Fruit fly (Drosophila melanogaster) whole organism, prepupa: ENCODE results near the gene UbcE2H.

Experiments used
- CG10631 ChIP-seq: fragments of 200-800 bp; sonication (Bioruptor generic); optimal IDR thresholded peaks from 2 replicates; lab custom pipeline; 2016; ENCODE audit warnings: missing biosample characterization, missing genetic modification characterization
- CG10669 ChIP-seq: fragments of 200-800 bp; sonication (Bioruptor generic); optimal IDR thresholded peaks from 3 replicates; lab custom pipeline; 2018; ENCODE audit warnings: missing biosample characterization, mild to moderate bottlenecking, missing genetic modification characterization, moderate library complexity
- CG11294 ChIP-seq: fragments of 200-800 bp; sonication (Bioruptor generic); IDR thresholded peaks from 2 replicates; pipeline ENCODE4 v1.3.6; 2022; ENCODE audit warnings: missing biosample characterization, missing genetic modification characterization
- CG11762 ChIP-seq: fragments of 200-800 bp; sonication (Bioruptor generic); optimal IDR thresholded peaks from 3 replicates; lab custom pipeline; 2016; ENCODE audit warnings: missing biosample characterization, missing genetic modification characterization; ENCODE audit not compliant: insufficient read depth
- CG11902 ChIP-seq: fragments of 200-800 bp; sonication (Bioruptor generic); optimal IDR thresholded peaks from 3 replicates; lab custom pipeline; 2016; ENCODE audit warnings: missing biosample characterization, missing genetic modification characterization
- CG15336 ChIP-seq: fragments of 200-800 bp; sonication (Bioruptor generic); IDR thresholded peaks from 2 replicates; pipeline ENCODE4 v1.3.6; 2022; ENCODE audit warnings: missing biosample characterization, missing genetic modification characterization
- CG1621 ChIP-seq: fragments of 200-800 bp; sonication (Bioruptor generic); optimal IDR thresholded peaks from 3 replicates; lab custom pipeline; 2018; ENCODE audit warnings: missing biosample characterization, mild to moderate bottlenecking, missing genetic modification characterization
- CG16779 ChIP-seq: fragments of 200-800 bp; sonication (Bioruptor generic); optimal IDR thresholded peaks from 3 replicates; lab custom pipeline; 2017; ENCODE audit warnings: missing biosample characterization, mild to moderate bottlenecking, missing genetic modification characterization
- CG3032 ChIP-seq: fragments of 200-800 bp; optimal IDR thresholded peaks from 2 replicates; lab custom pipeline; 2019; ENCODE audit warnings: missing biosample characterization, mild to moderate bottlenecking, missing genetic modification characterization, moderate library complexity
- CG31627 ChIP-seq: fragments of 200-800 bp; sonication (Bioruptor generic); optimal IDR thresholded peaks from 3 replicates; lab custom pipeline; 2016; ENCODE audit warnings: missing biosample characterization, missing genetic modification characterization
- CG32006 ChIP-seq: fragments of 200-800 bp; sonication (Bioruptor generic); optimal IDR thresholded peaks from 3 replicates; lab custom pipeline; 2017; ENCODE audit warnings: missing biosample characterization, mild to moderate bottlenecking, missing genetic modification characterization
- CG3919 ChIP-seq: fragments of 200-800 bp; sonication (Bioruptor generic); optimal IDR thresholded peaks from 3 replicates; lab custom pipeline; 2016; ENCODE audit warnings: missing biosample characterization, missing genetic modification characterization
- CG4318 ChIP-seq: fragments of 200-800 bp; sonication (Bioruptor generic); optimal IDR thresholded peaks from 3 replicates; lab custom pipeline; 2017; ENCODE audit warnings: missing biosample characterization, mild to moderate bottlenecking, missing genetic modification characterization
- CG6163 ChIP-seq: fragments of 200-800 bp; sonication (Bioruptor generic); IDR thresholded peaks from 3 replicates; pipeline ENCODE4 v1.3.6; 2022; ENCODE audit warnings: missing biosample characterization, missing genetic modification characterization
- CG6276 ChIP-seq: fragments of 200-800 bp; sonication (Bioruptor generic); optimal IDR thresholded peaks from 2 replicates; lab custom pipeline; 2017; ENCODE audit warnings: missing biosample characterization, mild to moderate bottlenecking, missing genetic modification characterization
- CG6808 ChIP-seq: fragments of 200-800 bp; sonication (Bioruptor generic); optimal IDR thresholded peaks from 3 replicates; lab custom pipeline; 2017; ENCODE audit warnings: missing biosample characterization, missing genetic modification characterization, mild to moderate bottlenecking, moderate library complexity, missing genetic modification reagents
- CG6854 ChIP-seq: fragments of 200-800 bp; sonication (Bioruptor generic); optimal IDR thresholded peaks from 2 replicates; lab custom pipeline; 2017; ENCODE audit warnings: missing biosample characterization, mild to moderate bottlenecking, missing genetic modification characterization
- CG7368 ChIP-seq: fragments of 200-800 bp; sonication (Bioruptor generic); optimal IDR thresholded peaks from 3 replicates; lab custom pipeline; 2016; ENCODE audit warnings: missing biosample characterization, missing genetic modification characterization
- CG8119 ChIP-seq: fragments of 200-800 bp; sonication (Bioruptor generic); IDR thresholded peaks from 3 replicates; pipeline ENCODE4 v1.3.6; 2022; ENCODE audit warnings: missing biosample characterization, missing genetic modification characterization
- CG8632 ChIP-seq: fragments of 200-800 bp; sonication (Bioruptor generic); optimal IDR thresholded peaks from 3 replicates; lab custom pipeline; 2016; ENCODE audit warnings: missing biosample characterization, missing genetic modification characterization
- CG9139 ChIP-seq: fragments of 200-800 bp; sonication (Bioruptor generic); optimal IDR thresholded peaks from 3 replicates; lab custom pipeline; 2017; ENCODE audit warnings: missing biosample characterization, mild to moderate bottlenecking, missing genetic modification characterization
- Eip78C ChIP-seq: fragments of 200-800 bp; sonication (Bioruptor generic); peaks from one replicate; lab custom pipeline; 2016; ENCODE audit warnings: missing biosample characterization, missing genetic modification characterization
- Ets21C ChIP-seq: fragments of 200-800 bp; sonication (Bioruptor generic); optimal IDR thresholded peaks from 3 replicates; lab custom pipeline; 2016; ENCODE audit warnings: missing biosample characterization, missing genetic modification characterization
- Ets96B ChIP-seq: fragments of 200-800 bp; optimal IDR thresholded peaks from 2 replicates; lab custom pipeline; 2019; ENCODE audit warnings: missing biosample characterization, mild to moderate bottlenecking, missing genetic modification characterization, moderate library complexity
- Gug ChIP-seq: fragments of 200-800 bp; sonication (Bioruptor generic); IDR thresholded peaks from 2 replicates; pipeline ENCODE4 v1.3.6; 2022; ENCODE audit warnings: missing biosample characterization, missing genetic modification characterization
- Hr38 ChIP-seq: sonication (Bioruptor generic); optimal IDR thresholded peaks from 2 replicates; lab custom pipeline; 2016; ENCODE audit warnings: missing biosample characterization, missing genetic modification characterization
- Hr39 ChIP-seq: fragments of 200-800 bp; sonication (Bioruptor generic); optimal IDR thresholded peaks from 2 replicates; lab custom pipeline; 2016; ENCODE audit warnings: missing biosample characterization, missing genetic modification characterization
- Smox ChIP-seq: fragments of 200-800 bp; sonication (Bioruptor generic); optimal IDR thresholded peaks from 3 replicates; lab custom pipeline; 2016; ENCODE audit warnings: missing biosample characterization, missing genetic modification characterization
- Sox102F ChIP-seq: fragments of 200-800 bp; sonication (Bioruptor generic); optimal IDR thresholded peaks from 2 replicates; lab custom pipeline; 2016; ENCODE audit warnings: missing biosample characterization, mild to moderate bottlenecking, missing genetic modification characterization
- Sox14 ChIP-seq: fragments of 200-800 bp; sonication (Bioruptor generic); optimal IDR thresholded peaks from 3 replicates; lab custom pipeline; 2016; ENCODE audit warnings: missing biosample characterization, missing genetic modification characterization
- Sox15 ChIP-seq: fragments of 200-800 bp; sonication (Bioruptor generic); optimal IDR thresholded peaks from 3 replicates; lab custom pipeline; 2016; ENCODE audit warnings: missing biosample characterization, missing genetic modification characterization
- achi ChIP-seq: fragments of 200-800 bp; sonication (Bioruptor generic); optimal IDR thresholded peaks from 3 replicates; lab custom pipeline; 2016; ENCODE audit warnings: missing biosample characterization, missing genetic modification characterization
- acj6 ChIP-seq: fragments of 200-800 bp; sonication (Bioruptor generic); optimal IDR thresholded peaks from 3 replicates; lab custom pipeline; 2016; ENCODE audit warnings: missing biosample characterization, missing genetic modification characterization
- cyc ChIP-seq: fragments of 200-800 bp; sonication (Bioruptor generic); optimal IDR thresholded peaks from 3 replicates; lab custom pipeline; 2016; ENCODE audit warnings: missing biosample characterization, missing genetic modification characterization
- dac ChIP-seq: fragments of 200-800 bp; sonication (Bioruptor generic); optimal IDR thresholded peaks from 2 replicates; lab custom pipeline; 2017; ENCODE audit warnings: missing biosample characterization, mild to moderate bottlenecking, missing genetic modification characterization
- dsx ChIP-seq: fragments of 200-800 bp; optimal IDR thresholded peaks from 3 replicates; lab custom pipeline; 2019; ENCODE audit warnings: missing biosample characterization, mild to moderate bottlenecking, missing genetic modification characterization, moderate library complexity; ENCODE audit not compliant: poor library complexity, severe bottlenecking
- eg ChIP-seq: fragments of 200-800 bp; sonication (Bioruptor generic); IDR thresholded peaks from 3 replicates; pipeline ENCODE4 v1.3.6; 2022; ENCODE audit warnings: missing biosample characterization, missing genetic modification characterization
- fd59A ChIP-seq: fragments of 200-800 bp; sonication (Bioruptor generic); optimal IDR thresholded peaks from 2 replicates; lab custom pipeline; 2017; ENCODE audit warnings: missing biosample characterization, mild to moderate bottlenecking, missing genetic modification characterization, missing genetic modification reagents
- fd85E ChIP-seq: fragments of 200-800 bp; sonication (Bioruptor generic); optimal IDR thresholded peaks from 3 replicates; lab custom pipeline; 2016; ENCODE audit warnings: missing biosample characterization, missing genetic modification characterization
- fkh ChIP-seq: fragments of 200-800 bp; sonication (Bioruptor generic); optimal IDR thresholded peaks from 3 replicates; lab custom pipeline; 2017; ENCODE audit warnings: missing biosample characterization, mild to moderate bottlenecking, missing genetic modification characterization, moderate library complexity
- net ChIP-seq: fragments of 200-800 bp; sonication (Bioruptor generic); optimal IDR thresholded peaks from 3 replicates; lab custom pipeline; 2016; ENCODE audit warnings: missing biosample characterization, missing genetic modification characterization
- pdm3 ChIP-seq: fragments of 200-800 bp; sonication (Bioruptor generic); optimal IDR thresholded peaks from 3 replicates; lab custom pipeline; 2016; ENCODE audit warnings: missing biosample characterization, missing genetic modification characterization
- ss ChIP-seq, 2 experiments: fragments of 200-800 bp; sonication (Bioruptor generic); optimal IDR thresholded peaks; 2 replicates in 1 of 2; 3 replicates in 1 of 2; lab custom pipeline; 2017 to 2018; ENCODE audit warnings: mild to moderate bottlenecking in 2 of 2, missing biosample characterization in 2 of 2, missing genetic modification characterization in 2 of 2, moderate library complexity in 1 of 2
- svp ChIP-seq: fragments of 200-800 bp; sonication (Bioruptor generic); peaks from one replicate; lab custom pipeline; 2016; ENCODE audit warnings: missing biosample characterization, missing genetic modification characterization
- topi ChIP-seq: fragments of 200-800 bp; sonication (Bioruptor generic); optimal IDR thresholded peaks from 3 replicates; lab custom pipeline; 2016; ENCODE audit warnings: missing biosample characterization, missing genetic modification characterization
- vri ChIP-seq: fragments of 200-800 bp; sonication (Bioruptor generic); optimal IDR thresholded peaks from 3 replicates; lab custom pipeline; 2016; ENCODE audit warnings: missing biosample characterization, mild to moderate bottlenecking, missing genetic modification characterization

Gene UbcE2H

DNA sequence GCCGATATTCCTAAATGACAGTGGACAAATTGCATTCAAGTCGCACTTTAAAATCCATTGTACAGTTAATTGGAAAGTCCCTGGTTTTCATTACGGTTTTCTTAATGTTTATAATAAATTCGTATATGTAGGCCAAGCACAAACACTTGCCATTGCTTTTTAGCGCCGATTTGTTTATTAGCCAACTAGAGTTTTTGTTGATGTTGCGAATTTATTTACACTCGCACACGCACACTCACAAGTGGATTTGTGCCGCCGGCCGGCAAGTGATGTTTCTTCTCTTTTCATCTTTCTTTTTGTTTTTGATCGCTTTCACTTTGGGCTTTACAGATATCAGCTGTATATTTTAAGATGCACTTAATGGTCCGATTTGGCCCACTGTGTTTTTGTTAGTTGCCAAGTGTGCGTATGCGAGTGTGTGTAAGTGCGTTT, 36.5 kb downstream of the UbcE2H start (continued):
- peak; percentile 75 for TF ChIP-seq net (GFP tag; lab: Kevin White, UChicago)
- TF ChIP-seq Hr38 (GFP tag; lab: Kevin White, UChicago): no peak
- TF ChIP-seq cyc (GFP tag; lab: Kevin White, UChicago): peak; percentile 69
- peak; percentile 84 for TF ChIP-seq CG4318 (GFP tag; lab: Kevin White, UChicago)
- peak; percentile 50 for TF ChIP-seq CG7368 (GFP tag; lab: Kevin White, UChicago)
- TF ChIP-seq CG11294 (GFP tag; lab: Robert Waterston, UW): peak; percentile 50; the same call in 1 of the 2 replicates
- peak; percentile 92 for TF ChIP-seq CG32006 (GFP tag; lab: Kevin White, UChicago)
- TF ChIP-seq pdm3 (GFP tag; lab: Kevin White, UChicago): peak; percentile 80
- TF ChIP-seq CG1621 (tag; lab: Kevin White, UChicago): peak; percentile 17
- peak; percentile 61 for TF ChIP-seq CG6163
- no peak for TF ChIP-seq vri
- TF ChIP-seq Sox15: peak; percentile 74
- TF ChIP-seq Eip78C (GFP tag; lab: Kevin White, UChicago): peak; percentile 91
- peak; percentile 75 for TF ChIP-seq acj6 (GFP tag; lab: Kevin White, UChicago)
- no peak for TF ChIP-seq Smox (GFP tag; lab: Kevin White, UChicago)
- TF ChIP-seq fd85E (GFP tag; lab: Kevin White, UChicago): no peak
- peak; percentile 72 for TF ChIP-seq CG6808 (GFP tag; lab: Kevin White, UChicago)
- TF ChIP-seq, all 60 proteins: peak for 52

dm6 chrX:8056597-8057228, 37.2 kb downstream of the UbcE2H start:
- no peak for TF ChIP-seq CG11294 (GFP tag; lab: Robert Waterston, UW)
- TF ChIP-seq acj6 (GFP tag; lab: Kevin White, UChicago): no peak
- no peak for TF ChIP-seq Hr39 (GFP tag; lab: Kevin White, UChicago)
- no peak for TF ChIP-seq Smox (GFP tag; lab: Kevin White, UChicago)
- no peak for TF ChIP-seq CG32006 (GFP tag; lab: Kevin White, UChicago)
- TF ChIP-seq CG10669 (GFP tag; lab: Kevin White, UChicago): peak; percentile 30
- TF ChIP-seq svp: peak; percentile 47
- TF ChIP-seq Gug: no peak
- no peak for TF ChIP-seq Ets21C (GFP tag; lab: Kevin White, UChicago)
- TF ChIP-seq fkh (GFP tag; lab: Kevin White, UChicago): peak; percentile 70
- peak; percentile 41; the same call in 1 of the 2 replicates for TF ChIP-seq CG15336
- TF ChIP-seq CG6276: peak; percentile 9
- peak; percentile 62; the same call in 2 of the 3 replicates for TF ChIP-seq CG8119 (GFP tag; lab: Robert Waterston, UW)
- no peak for TF ChIP-seq fd59A
- no peak for TF ChIP-seq Ets96B (tag; lab: Kevin White, UChicago)
- no peak for TF ChIP-seq CG16779 (tag; lab: Kevin White, UChicago)
- no peak for TF ChIP-seq dac (GFP tag; lab: Kevin White, UChicago)
- no peak for TF ChIP-seq topi (GFP tag; lab: Kevin White, UChicago)
- no peak for TF ChIP-seq CG11762
- TF ChIP-seq CG7368 (GFP tag; lab: Kevin White, UChicago): no peak
- TF ChIP-seq net (GFP tag; lab: Kevin White, UChicago): peak; percentile 2
- TF ChIP-seq Hr38 (GFP tag; lab: Kevin White, UChicago): no peak
- no peak for TF ChIP-seq CG1621 (tag; lab: Kevin White, UChicago)
- TF ChIP-seq CG3919: peak; percentile 13
- no peak for TF ChIP-seq CG10631 (GFP tag; lab: Kevin White, UChicago)
- peak; percentile 67 for TF ChIP-seq CG6163
- no peak for TF ChIP-seq CG4318 (GFP tag; lab: Kevin White, UChicago)
- no peak for TF ChIP-seq CG3032 (tag; lab: Kevin White, UChicago)
- TF ChIP-seq CG9139 (GFP tag; lab: Kevin White, UChicago): no peak
- TF ChIP-seq CG6808 (GFP tag; lab: Kevin White, UChicago): peak; percentile 13
- no peak for TF ChIP-seq CG8632 (GFP tag; lab: Kevin White, UChicago)
- peak; percentile 14 to 50 for TF ChIP-seq ss (GFP tag; optimal IDR thresholded peaks at IDR 0.05; lab: Kevin White, UChicago)
- no peak for TF ChIP-seq achi (GFP tag; lab: Kevin White, UChicago)
- no peak for TF ChIP-seq dsx (GFP tag; lab: Kevin White, UChicago)
- peak; percentile 65; the same call in 2 of the 3 replicates for TF ChIP-seq eg (GFP tag; lab: Robert Waterston, UW)
- no peak for TF ChIP-seq Sox14
- no peak for TF ChIP-seq vri
- TF ChIP-seq cyc (GFP tag; lab: Kevin White, UChicago): no peak
- no peak for TF ChIP-seq CG11902 (GFP tag; lab: Kevin White, UChicago)
- no peak for TF ChIP-seq pdm3 (GFP tag; lab: Kevin White, UChicago)
- no peak for TF ChIP-seq Sox15
- TF ChIP-seq CG6854 (GFP tag; lab: Kevin White, UChicago): no peak
- TF ChIP-seq Sox102F (GFP tag; lab: Kevin White, UChicago): no peak
- TF ChIP-seq CG31627 (GFP tag; lab: Kevin White, UChicago): no peak
